Worm (Caenorhabditis elegans) whole organism, L4 larva: ENCODE results near the gene T23F11.11.

ENCODE experiments used
- aha-1 ChIP-seq: fragments of 150-350 bp; peaks from one replicate; lab custom pipeline; 2014; ENCODE audit warnings: missing biosample characterization, missing genetic modification characterization
- duxl-1 ChIP-seq: sonication (generic microtip); optimal IDR thresholded peaks from 2 replicates; lab custom pipeline; 2016; ENCODE audit warnings: mild to moderate bottlenecking, missing genetic modification characterization, moderate library complexity, missing compliant biosample characterization; ENCODE audit not compliant: poor library complexity
- hif-1 ChIP-seq, 2 experiments: sonication (generic microtip); optimal IDR thresholded peaks; 2 replicates each; lab custom pipeline; 2016 to 2017; ENCODE audit warnings: missing compliant biosample characterization in 2 of 2, missing genetic modification characterization in 2 of 2, missing genetic modification reagents in 2 of 2, missing genotype in 2 of 2, mild to moderate bottlenecking in 1 of 2
- jun-1 ChIP-seq: fragments of 150-350 bp; optimal IDR thresholded peaks from 2 replicates; lab custom pipeline; 2014; ENCODE audit warnings: missing biosample characterization, missing genetic modification reagents, missing genetic modification characterization
- lir-3 ChIP-seq: sonication (generic microtip); optimal IDR thresholded peaks from 2 replicates; lab custom pipeline; 2016; ENCODE audit warnings: mild to moderate bottlenecking, missing genetic modification characterization, missing compliant biosample characterization
- nhr-11 ChIP-seq: fragments of 150-350 bp; optimal IDR thresholded peaks from 2 replicates; lab custom pipeline; 2014; ENCODE audit warnings: missing biosample characterization, missing genetic modification characterization
- nhr-6 ChIP-seq: fragments of 150-350 bp; optimal IDR thresholded peaks from 2 replicates; lab custom pipeline; 2014; ENCODE audit warnings: missing biosample characterization, missing genetic modification characterization

DNA sequence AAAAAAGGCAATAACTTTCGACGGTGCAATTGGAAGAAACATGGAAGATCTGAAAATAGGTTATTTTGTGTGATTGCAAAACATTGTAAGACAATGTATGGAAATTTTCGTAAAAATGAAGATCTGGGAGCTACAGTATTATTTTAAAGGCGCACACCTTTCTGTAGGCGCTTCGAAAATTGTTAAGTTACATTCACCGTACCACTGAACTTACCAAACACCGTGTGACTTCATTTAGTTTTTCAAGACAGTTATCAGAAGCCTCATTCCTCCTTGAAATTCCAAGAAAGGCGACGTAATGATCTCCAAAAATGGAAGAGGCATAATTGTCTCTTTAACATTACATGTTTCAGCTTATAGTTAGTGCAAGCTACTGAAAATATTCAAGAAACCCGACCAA, 17.5 kb downstream of the T23F11.11 start:
- TF ChIP-seq nhr-11 (tag; lab: Kevin White, UChicago) (no peak), nhr-6 (no peak), jun-1 (tag; lab: Kevin White, UChicago) (no peak), hif-1 (tag; optimal IDR thresholded peaks at IDR 0.05; lab: Kevin White, UChicago) (no peak), duxl-1 (peak; percentile 71), aha-1 (tag; lab: Kevin White, UChicago) (no peak), lir-3 (tag; lab: Kevin White, UChicago) (no peak)
